Worm (Caenorhabditis elegans) whole organism, L4 larva: Measurements from ENCODE around the gene mcm-10.

Experiments used
- ceh-28 ChIP-seq: fragments of 150-350 bp; optimal IDR thresholded peaks from 2 replicates; lab custom pipeline; 2014; ENCODE audit warnings: missing biosample characterization, missing genetic modification reagents, missing genetic modification characterization
- dmd-6 ChIP-seq: fragments of 200-800 bp; sonication (Bioruptor generic); IDR thresholded peaks from 2 replicates; pipeline ENCODE4 v1.3.6; 2022; ENCODE audit warnings: missing genetic modification reagents, missing genetic modification characterization, missing compliant biosample characterization
- jun-1 ChIP-seq: fragments of 150-350 bp; optimal IDR thresholded peaks from 2 replicates; lab custom pipeline; 2014; ENCODE audit warnings: missing biosample characterization, missing genetic modification reagents, missing genetic modification characterization
- unc-39 ChIP-seq: sonication (generic microtip); optimal IDR thresholded peaks from 2 replicates; lab custom pipeline; 2017; ENCODE audit warnings: missing biosample characterization, missing genetic modification characterization
- ztf-7 ChIP-seq: fragments of 150-350 bp; optimal IDR thresholded peaks from 2 replicates; lab custom pipeline; 2014; ENCODE audit warnings: missing biosample characterization, missing genetic modification characterization

ce11 chrIII:11359422-11359821, 42.1 kb downstream of the mcm-10 start:
- no peak for TF ChIP-seq dmd-6 (GFP tag; lab: Robert Waterston, UW)
- no peak for TF ChIP-seq ceh-28 (tag; lab: Kevin White, UChicago)
- no peak for TF ChIP-seq unc-39
- TF ChIP-seq ztf-7 (tag; lab: Kevin White, UChicago): no peak
- TF ChIP-seq jun-1 (tag; lab: Kevin White, UChicago): no peak
